Worm (Caenorhabditis elegans): Measurements from ENCODE around the gene mrpl-44.

mrpl-44 gene

DNA sequence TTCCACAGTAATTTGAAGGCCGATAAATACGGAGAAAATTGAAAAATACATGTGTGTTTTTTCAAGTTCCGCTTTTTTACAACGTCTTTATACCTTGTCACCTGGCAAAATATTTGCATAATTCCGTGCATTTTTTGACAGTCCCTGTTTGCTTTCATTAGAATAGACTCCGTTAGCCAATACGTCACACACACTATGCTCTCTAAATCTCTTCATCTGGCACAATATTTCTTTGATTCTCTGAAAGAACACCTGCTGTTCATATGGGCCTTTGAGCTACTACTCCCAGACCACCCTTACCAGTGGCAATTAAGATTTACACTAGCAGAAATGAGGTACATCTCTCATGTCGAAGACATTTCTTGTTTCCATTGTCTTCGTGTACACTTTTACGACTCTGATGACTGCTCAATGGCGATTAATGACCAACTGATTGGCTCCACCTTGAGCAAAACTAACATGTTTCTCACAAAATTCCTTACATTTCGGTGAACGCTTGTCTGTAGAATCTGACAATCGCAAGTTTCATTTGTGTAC lies 29.2 kb upstream of the mrpl-44 start, which contains the start of gene grl-11:
Gene grl-11 (minus strand): TSS at position 51 of the 537 bp plus-strand sequence.
- TF ChIP-seq cnd-1 (tag; optimal IDR thresholded peaks at IDR 0.05) = peak; percentile 25
- peak; percentile 74 for TF ChIP-seq hlh-1 (tag; optimal IDR thresholded peaks at IDR 0.05)
- no peak for TF ChIP-seq blmp-1 (tag; optimal IDR thresholded peaks at IDR 0.05)

DNA sequence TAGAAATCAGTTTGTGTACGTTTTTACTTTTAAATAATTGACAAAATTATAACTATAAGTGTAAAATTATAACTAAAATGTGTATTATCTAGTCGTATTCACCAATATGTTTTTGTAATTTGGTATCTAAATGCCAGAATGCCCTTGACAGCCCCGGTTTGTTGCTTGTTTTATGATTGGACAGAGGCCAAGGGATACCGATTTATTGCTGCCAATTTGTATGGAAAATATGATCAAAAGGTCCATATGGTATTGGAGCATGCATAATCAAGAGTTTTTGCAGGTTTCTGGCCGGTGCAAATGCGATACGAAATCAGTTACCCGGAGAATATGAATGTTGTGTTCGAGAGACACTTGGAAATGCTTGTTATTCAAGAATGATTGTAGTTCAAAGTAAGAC lies 26.6 kb upstream of the mrpl-44 start:
- TF ChIP-seq mab-5 (tag; optimal IDR thresholded peaks at IDR 0.05) (no peak), zip-8 (tag; optimal IDR thresholded peaks at IDR 0.05) (no peak), lsy-2 (tag; optimal IDR thresholded peaks at IDR 0.05) (no peak), tbx-8 (GFP tag; optimal IDR thresholded peaks at IDR 0.05) (no peak), unc-39 (tag; optimal IDR thresholded peaks at IDR 0.05) (no peak), snpc-4 (tag; optimal IDR thresholded peaks at IDR 0.05) (no peak), ces-1 (GFP tag; optimal IDR thresholded peaks at IDR 0.05) (no peak)

DNA sequence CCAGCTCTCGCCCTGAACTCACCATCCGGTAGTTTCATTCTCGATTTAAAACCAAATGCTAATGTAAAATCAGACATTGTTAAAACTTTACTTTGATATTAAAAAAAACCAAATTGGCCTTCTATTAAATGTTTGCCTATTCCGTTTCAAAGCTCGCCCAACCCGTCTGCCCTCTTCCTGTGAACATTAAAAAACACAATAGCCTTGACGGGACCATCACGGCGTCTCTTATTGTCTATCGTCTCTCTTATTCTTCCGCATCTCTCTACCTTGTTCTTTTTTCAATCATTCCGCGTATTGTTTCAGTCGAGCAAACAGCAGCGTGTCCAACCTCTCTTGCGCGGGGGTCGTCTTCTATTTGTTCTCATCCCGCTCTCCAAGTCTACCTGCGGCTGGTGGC lies 25.5 kb upstream of the mrpl-44 start, which contains the start of gene ZK512.1:
Gene ZK512.1 (plus strand): TSS at position 301 of the 400 bp plus-strand sequence.
- TF ChIP-seq mep-1 (tag; optimal IDR thresholded peaks at IDR 0.05) (no peak), pha-4 (tag; optimal IDR thresholded peaks at IDR 0.05) (peak; percentile 24), cnd-1 (tag; optimal IDR thresholded peaks at IDR 0.05) (peak; percentile 4), ham-2 (GFP tag; optimal IDR thresholded peaks at IDR 0.05) (peak; percentile 32)

DNA sequence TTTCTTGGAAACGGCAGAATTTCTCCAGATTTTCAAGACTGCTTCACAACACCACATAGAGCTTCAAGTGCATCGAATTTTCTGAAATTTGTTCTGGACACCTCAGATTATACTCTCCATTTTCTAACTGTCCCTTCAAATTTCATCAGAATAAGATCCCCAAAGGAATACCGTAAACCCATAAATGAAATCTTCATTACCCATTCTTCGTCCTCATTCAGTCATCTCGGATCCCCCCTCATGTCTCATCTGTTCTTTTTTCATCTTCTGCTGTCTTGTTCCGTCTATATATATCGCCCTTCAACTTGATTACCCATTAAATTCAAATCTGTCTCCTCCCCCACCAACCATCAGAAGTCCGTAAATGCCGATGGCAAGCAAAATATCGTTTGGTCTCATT lies 24.9 kb upstream of the mrpl-44 start:
- TF ChIP-seq ceh-83 (GFP tag; optimal IDR thresholded peaks at IDR 0.05) = no peak
- no peak for TF ChIP-seq tbx-8 (GFP tag; optimal IDR thresholded peaks at IDR 0.05)
- no peak for TF ChIP-seq nhr-237 (tag; optimal IDR thresholded peaks at IDR 0.05)
- TF ChIP-seq zip-8 (tag; optimal IDR thresholded peaks at IDR 0.05) = no peak
- no peak for TF ChIP-seq drap-1 (GFP tag; optimal IDR thresholded peaks at IDR 0.05)
- TF ChIP-seq unc-62 (GFP tag; optimal IDR thresholded peaks at IDR 0.05) = no peak
- no peak for TF ChIP-seq bed-3 (GFP tag; optimal IDR thresholded peaks at IDR 0.05)
- TF ChIP-seq lsy-2 (tag; optimal IDR thresholded peaks at IDR 0.05) = no peak

DNA sequence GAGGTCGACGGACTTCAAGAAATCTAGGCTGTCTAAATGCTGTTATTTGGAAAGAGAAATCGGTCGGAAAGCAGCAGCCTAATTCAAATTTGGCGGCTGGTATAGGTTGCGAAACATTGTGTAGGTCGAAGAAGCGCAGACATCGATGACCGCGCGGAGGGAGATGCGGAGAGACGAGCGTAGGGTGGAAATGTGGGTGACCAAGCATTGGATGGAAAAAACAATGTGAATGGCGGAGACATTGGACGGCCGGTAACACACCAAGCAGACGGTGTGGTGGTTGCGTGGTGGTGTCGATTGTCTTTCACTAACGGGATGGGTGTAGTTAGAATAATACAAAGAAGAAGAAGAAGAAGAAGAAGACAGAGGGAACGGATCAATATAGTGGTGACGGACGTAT lies 23.3 kb upstream of the mrpl-44 start:
- TF ChIP-seq unc-120 (tag; optimal IDR thresholded peaks at IDR 0.05; ENCODE audit: poor library complexity, severe bottlenecking) (no peak), tbx-8 (GFP tag; optimal IDR thresholded peaks at IDR 0.05) (no peak), elt-1 (tag; optimal IDR thresholded peaks at IDR 0.05; ENCODE audit: borderline replicate concordance, insufficient read depth) (no peak), ztf-11 (tag; optimal IDR thresholded peaks at IDR 0.05) (no peak), sptf-1 (tag; optimal IDR thresholded peaks at IDR 0.05) (peak; percentile 56), mls-2 (tag; optimal IDR thresholded peaks at IDR 0.05) (peak; percentile 66), unc-39 (tag; optimal IDR thresholded peaks at IDR 0.05) (no peak), hlh-1 (tag; optimal IDR thresholded peaks at IDR 0.05) (no peak), nhr-2 (tag; optimal IDR thresholded peaks at IDR 0.05) (peak; percentile 77), drap-1 (GFP tag; optimal IDR thresholded peaks at IDR 0.05) (peak; percentile 23), elt-3 (tag; optimal IDR thresholded peaks at IDR 0.05) (no peak), lsy-2 (tag; optimal IDR thresholded peaks at IDR 0.05) (no peak), nhr-28 (tag; optimal IDR thresholded peaks at IDR 0.05) (no peak), mab-5 (tag; optimal IDR thresholded peaks at IDR 0.05) (no peak), pha-4 (tag; optimal IDR thresholded peaks at IDR 0.05) (no peak), ceh-83 (GFP tag; optimal IDR thresholded peaks at IDR 0.05) (no peak), bed-3 (GFP tag; optimal IDR thresholded peaks at IDR 0.05) (no peak), zip-8 (tag; optimal IDR thresholded peaks at IDR 0.05) (peak; percentile 1), nhr-12 (tag; optimal IDR thresholded peaks at IDR 0.05) (no peak), ces-1 (GFP tag; optimal IDR thresholded peaks at IDR 0.05) (no peak), ceh-43 (GFP tag; optimal IDR thresholded peaks at IDR 0.05) (no peak), ham-2 (GFP tag; optimal IDR thresholded peaks at IDR 0.05) (peak; percentile 74), nhr-76 (tag; optimal IDR thresholded peaks at IDR 0.05) (no peak), flh-1 (GFP tag; optimal IDR thresholded peaks at IDR 0.05) (no peak), M03D4.4 (tag; optimal IDR thresholded peaks at IDR 0.05) (peak; percentile 36), mep-1 (tag; optimal IDR thresholded peaks at IDR 0.05) (no peak), ceh-39 (tag; optimal IDR thresholded peaks at IDR 0.05) (peak; percentile 37), nhr-237 (tag; optimal IDR thresholded peaks at IDR 0.05) (no peak), lin-13 (tag; optimal IDR thresholded peaks at IDR 0.05) (peak; percentile 48), sem-2 (GFP tag; optimal IDR thresholded peaks at IDR 0.05) (no peak), snpc-4 (tag; optimal IDR thresholded peaks at IDR 0.05) (no peak), blmp-1 (tag; optimal IDR thresholded peaks at IDR 0.05) (no peak), cnd-1 (tag; optimal IDR thresholded peaks at IDR 0.05) (no peak), lin-32 (GFP tag; optimal IDR thresholded peaks at IDR 0.05) (no peak), unc-62 (GFP tag; optimal IDR thresholded peaks at IDR 0.05) (no peak)
